Fruit fly (Drosophila melanogaster) whole organism, embryonic: Measurements from ENCODE around the gene Pka-C3.
A peak's percentile ranks its signal among the peaks of the same experiment; 100 is the strongest.

Experiments
- Aef1 ChIP-seq: fragments of 200-800 bp; sonication (Bioruptor generic); IDR thresholded peaks from 3 replicates; pipeline ENCODE4 v1.3.6; 2022; ENCODE audit warnings: missing biosample characterization, missing genetic modification characterization
- Atf6 ChIP-seq: fragments of 200-800 bp; sonication (Bioruptor generic); IDR thresholded peaks from 2 replicates; pipeline ENCODE4 v1.3.6; 2022; ENCODE audit warnings: missing biosample characterization, missing genetic modification characterization
- Bdp1 ChIP-seq: fragments of 200-800 bp; sonication (Bioruptor generic); optimal IDR thresholded peaks from 3 replicates; lab custom pipeline; 2016; ENCODE audit warnings: missing biosample characterization, missing genetic modification characterization
- CG10267 ChIP-seq: fragments of 200-800 bp; sonication (Bioruptor generic); optimal IDR thresholded peaks from 2 replicates; lab custom pipeline; 2018; ENCODE audit warnings: missing biosample characterization, mild to moderate bottlenecking, missing genetic modification characterization, moderate library complexity
- CG13296 ChIP-seq: fragments of 200-800 bp; sonication (Bioruptor generic); optimal IDR thresholded peaks from 3 replicates; lab custom pipeline; 2018; ENCODE audit warnings: missing biosample characterization, mild to moderate bottlenecking, missing genetic modification characterization
- CG13624 ChIP-seq: fragments of 200-800 bp; sonication (Bioruptor generic); optimal IDR thresholded peaks from 2 replicates; lab custom pipeline; 2016; ENCODE audit warnings: missing biosample characterization, missing genetic modification characterization
- CG15601 ChIP-seq: fragments of 200-800 bp; sonication (Bioruptor generic); optimal IDR thresholded peaks from 3 replicates; lab custom pipeline; 2019; ENCODE audit warnings: missing biosample characterization, mild to moderate bottlenecking, missing genetic modification characterization, moderate library complexity
- CG16779 ChIP-seq: fragments of 200-800 bp; sonication (Bioruptor generic); IDR thresholded peaks from 2 replicates; pipeline ENCODE4 v1.3.6; 2022; ENCODE audit warnings: missing biosample characterization, missing genetic modification characterization
- CG16863 ChIP-seq: fragments of 200-800 bp; sonication (Bioruptor generic); optimal IDR thresholded peaks from 3 replicates; lab custom pipeline; 2016; ENCODE audit warnings: missing biosample characterization, missing genetic modification characterization
- CG2120 ChIP-seq: fragments of 200-800 bp; sonication (Bioruptor generic); optimal IDR thresholded peaks from 3 replicates; lab custom pipeline; 2016; ENCODE audit warnings: missing biosample characterization, missing genetic modification characterization
- CG2129 ChIP-seq: fragments of 200-800 bp; sonication (Bioruptor generic); IDR thresholded peaks from 2 replicates; pipeline ENCODE4 v1.3.6; 2022; ENCODE audit warnings: missing biosample characterization, missing genetic modification characterization; ENCODE audit not compliant: partially characterized antibody
- CG31224 ChIP-seq: fragments of 200-800 bp; sonication (Bioruptor generic); IDR thresholded peaks from 2 replicates; pipeline ENCODE4 v1.3.6; 2022; ENCODE audit warnings: missing biosample characterization, missing genetic modification characterization
- CG31441 ChIP-seq: fragments of 200-800 bp; sonication (Bioruptor generic); IDR thresholded peaks from 2 replicates; pipeline ENCODE4 v1.3.6; 2022; ENCODE audit warnings: missing biosample characterization, missing genetic modification characterization
- CG34376 ChIP-seq: fragments of 200-800 bp; sonication (Bioruptor generic); optimal IDR thresholded peaks from 2 replicates; lab custom pipeline; 2018; ENCODE audit warnings: missing biosample characterization, mild to moderate bottlenecking, missing genetic modification characterization
- CG7372 ChIP-seq: fragments of 200-800 bp; sonication (Bioruptor generic); IDR thresholded peaks from 2 replicates; pipeline ENCODE4 v1.3.6; 2022; ENCODE audit warnings: missing biosample characterization, missing genetic modification characterization
- CG7786 ChIP-seq: fragments of 200-800 bp; sonication (Bioruptor generic); optimal IDR thresholded peaks from 2 replicates; lab custom pipeline; 2016; ENCODE audit warnings: missing biosample characterization, missing genetic modification characterization
- CG8944 ChIP-seq: fragments of 200-800 bp; sonication (Bioruptor generic); optimal IDR thresholded peaks from 3 replicates; lab custom pipeline; 2016; ENCODE audit warnings: missing biosample characterization, missing genetic modification characterization
- CG9609 ChIP-seq: fragments of 200-800 bp; sonication (Bioruptor generic); optimal IDR thresholded peaks from 3 replicates; lab custom pipeline; 2016; ENCODE audit warnings: missing biosample characterization, missing genetic modification characterization
- CHES-1-like ChIP-seq: fragments of 200-800 bp; sonication (Bioruptor generic); optimal IDR thresholded peaks from 2 replicates; lab custom pipeline; 2016; ENCODE audit warnings: missing biosample characterization, missing genetic modification characterization
- CrebB ChIP-seq: fragments of 200-800 bp; sonication (Bioruptor generic); optimal IDR thresholded peaks from 3 replicates; lab custom pipeline; 2018; ENCODE audit warnings: missing biosample characterization, mild to moderate bottlenecking, missing genetic modification characterization
- Ets65A ChIP-seq: fragments of 200-800 bp; sonication (Bioruptor generic); peaks from one replicate; lab custom pipeline; 2016; ENCODE audit warnings: missing biosample characterization, missing genetic modification characterization
- Fer1 ChIP-seq: fragments of 200-800 bp; sonication (Bioruptor generic); optimal IDR thresholded peaks from 2 replicates; lab custom pipeline; 2017; ENCODE audit warnings: missing biosample characterization, mild to moderate bottlenecking, missing genetic modification characterization
- Gug ChIP-seq: fragments of 200-800 bp; sonication (Bioruptor generic); IDR thresholded peaks from 4 replicates; pipeline ENCODE4 v1.3.6; 2022; ENCODE audit warnings: missing biosample characterization, missing genetic modification characterization
- HmgZ ChIP-seq: fragments of 200-800 bp; sonication (Bioruptor generic); optimal IDR thresholded peaks from 2 replicates; lab custom pipeline; 2018; ENCODE audit warnings: missing biosample characterization, mild to moderate bottlenecking, missing genetic modification characterization
- Hr3 ChIP-seq: fragments of 200-800 bp; sonication (Bioruptor generic); optimal IDR thresholded peaks from 3 replicates; lab custom pipeline; 2016; ENCODE audit warnings: missing biosample characterization, missing genetic modification characterization
- Med ChIP-seq: fragments of 200-800 bp; sonication (Bioruptor generic); peaks from one replicate; lab custom pipeline; 2016; ENCODE audit warnings: missing biosample characterization, missing genetic modification characterization, mild to moderate bottlenecking, inconsistent platforms, moderate library complexity
- Meics ChIP-seq: fragments of 200-800 bp; sonication (Bioruptor generic); optimal IDR thresholded peaks from 2 replicates; lab custom pipeline; 2017; ENCODE audit warnings: missing biosample characterization, mild to moderate bottlenecking, missing genetic modification characterization
- NC2β ChIP-seq: fragments of 200-800 bp; sonication (Bioruptor generic); optimal IDR thresholded peaks from 2 replicates; lab custom pipeline; 2016; ENCODE audit warnings: missing biosample characterization, missing genetic modification characterization
- Optix ChIP-seq: fragments of 200-800 bp; sonication (Bioruptor generic); IDR thresholded peaks from 3 replicates; pipeline ENCODE4 v1.3.6; 2022; ENCODE audit warnings: missing biosample characterization, missing genetic modification characterization
- Poxn ChIP-seq: fragments of 200-800 bp; sonication (Bioruptor generic); IDR thresholded peaks from 2 replicates; pipeline ENCODE4 v1.3.6; 2022; ENCODE audit warnings: missing biosample characterization, missing genetic modification characterization
- Scr ChIP-seq: fragments of 200-800 bp; sonication (Bioruptor generic); IDR thresholded peaks from 2 replicates; pipeline ENCODE4 v1.3.6; 2022; ENCODE audit warnings: missing biosample characterization, missing genetic modification characterization; ENCODE audit not compliant: partially characterized antibody
- Sry-δ ChIP-seq: fragments of 200-800 bp; sonication (Bioruptor generic); optimal IDR thresholded peaks from 2 replicates; lab custom pipeline; 2016; ENCODE audit warnings: missing biosample characterization, missing genetic modification characterization
- ac ChIP-seq: fragments of 200-800 bp; sonication (Bioruptor generic); optimal IDR thresholded peaks from 3 replicates; lab custom pipeline; 2017; ENCODE audit warnings: missing biosample characterization, mild to moderate bottlenecking, missing genetic modification characterization
- br ChIP-seq: fragments of >200 bp; optimal IDR thresholded peaks from 2 replicates; lab custom pipeline; 2017
- croc ChIP-seq: fragments of 200-800 bp; sonication (Bioruptor generic); conservative IDR thresholded peaks from 3 replicates; pipeline ENCODE4 v1.3.6; 2022; ENCODE audit warnings: missing biosample characterization, missing genetic modification characterization
- emc ChIP-seq: fragments of 200-800 bp; sonication (Bioruptor generic); optimal IDR thresholded peaks from 2 replicates; lab custom pipeline; 2016; ENCODE audit warnings: missing biosample characterization, missing genetic modification characterization
- hbn ChIP-seq: fragments of 200-800 bp; sonication (Bioruptor generic); IDR thresholded peaks from 2 replicates; pipeline ENCODE4 v1.3.6; 2022; ENCODE audit warnings: missing biosample characterization, missing genetic modification characterization; ENCODE audit not compliant: partially characterized antibody
- knrl ChIP-seq: fragments of 200-800 bp; sonication (Bioruptor generic); IDR thresholded peaks from 3 replicates; pipeline ENCODE4 v1.3.6; 2022; ENCODE audit warnings: missing biosample characterization, missing genetic modification characterization; ENCODE audit not compliant: partially characterized antibody
- mirr ChIP-seq: fragments of 200-800 bp; sonication (Bioruptor generic); optimal IDR thresholded peaks from 3 replicates; lab custom pipeline; 2018; ENCODE audit warnings: missing biosample characterization, mild to moderate bottlenecking, missing genetic modification characterization
- pros ChIP-seq: fragments of 200-800 bp; sonication (Bioruptor generic); optimal IDR thresholded peaks from 3 replicates; lab custom pipeline; 2019; ENCODE audit warnings: missing biosample characterization, mild to moderate bottlenecking, missing genetic modification characterization, moderate library complexity
- ro ChIP-seq: fragments of 200-800 bp; sonication (Bioruptor generic); IDR thresholded peaks from 2 replicates; pipeline ENCODE4 v1.3.6; 2022; ENCODE audit warnings: missing biosample characterization, missing genetic modification characterization
- run ChIP-seq: fragments of 200-800 bp; sonication (Bioruptor generic); optimal IDR thresholded peaks from 3 replicates; lab custom pipeline; 2018; ENCODE audit warnings: missing biosample characterization, mild to moderate bottlenecking, missing genetic modification characterization
- seq ChIP-seq: fragments of 200-800 bp; sonication (Bioruptor generic); IDR thresholded peaks from 2 replicates; pipeline ENCODE4 v1.3.6; 2022; ENCODE audit warnings: missing biosample characterization, missing genetic modification characterization
- sob ChIP-seq: fragments of 200-800 bp; sonication (Bioruptor generic); IDR thresholded peaks from 2 replicates; pipeline ENCODE4 v1.3.6; 2022; ENCODE audit warnings: missing biosample characterization, missing genetic modification characterization
- ssp ChIP-seq: fragments of 200-800 bp; sonication (Bioruptor generic); IDR thresholded peaks from 2 replicates; pipeline ENCODE4 v1.3.6; 2022; ENCODE audit warnings: missing biosample characterization, missing genetic modification characterization
- sug ChIP-seq: fragments of 200-800 bp; optimal IDR thresholded peaks from 2 replicates; lab custom pipeline; 2019; ENCODE audit warnings: missing biosample characterization, mild to moderate bottlenecking, missing genetic modification characterization, moderate library complexity
- tna ChIP-seq: fragments of 200-800 bp; sonication (Bioruptor generic); IDR thresholded peaks from 2 replicates; pipeline ENCODE4 v1.3.6; 2022; ENCODE audit warnings: missing biosample characterization, missing genetic modification characterization; ENCODE audit not compliant: partially characterized antibody
- trem ChIP-seq: fragments of 200-800 bp; optimal IDR thresholded peaks from 3 replicates; lab custom pipeline; 2019; ENCODE audit warnings: missing biosample characterization, mild to moderate bottlenecking, missing genetic modification characterization, moderate library complexity
- vfl ChIP-seq: fragments of 200-800 bp; sonication (Bioruptor generic); optimal IDR thresholded peaks from 2 replicates; lab custom pipeline; 2016; ENCODE audit warnings: missing biosample characterization, missing genetic modification characterization
- vvl ChIP-seq: fragments of 200-800 bp; sonication (Bioruptor generic); IDR thresholded peaks from 2 replicates; pipeline ENCODE4 v1.3.6; 2022; ENCODE audit warnings: missing biosample characterization, missing genetic modification characterization

Pka-C3 gene

dm6 chr3L:15976758-15977157, 22.2 kb upstream of the Pka-C3 start, which contains the start of gene CG17029 (continued):
- TF ChIP-seq Scr (peak; percentile 14; the same call in 1 of the 2 replicates), HmgZ (no peak), tna (GFP tag; lab: Robert Waterston, UW) (no peak), CG13624 (GFP tag; lab: Kevin White, UChicago) (no peak), CrebB (tag; lab: Kevin White, UChicago) (no peak), CG31224 (no peak), CG31441 (GFP tag; lab: Robert Waterston, UW) (0 out of 2 replicates have a peak, but pooled peaks have one; percentile 29), CG15601 (no peak), Bdp1 (GFP tag; lab: Kevin White, UChicago) (no peak), emc (GFP tag; lab: Kevin White, UChicago) (no peak), Aef1 (no peak), Fer1 (GFP tag; lab: Kevin White, UChicago) (peak; percentile 7), Atf6 (GFP tag; lab: Robert Waterston, UW) (no peak), Sry-δ (GFP tag; lab: Kevin White, UChicago) (no peak), Optix (GFP tag; lab: Robert Waterston, UW) (no peak)
- TF ChIP-seq, all 482 proteins: peak for 13

- TF ChIP-seq NC2β (GFP tag; lab: Kevin White, UChicago) (no peak), croc (GFP tag; lab: Robert Waterston, UW) (no peak), Meics (GFP tag; lab: Kevin White, UChicago) (no peak), Hr3 (GFP tag; lab: Kevin White, UChicago) (no peak), knrl (GFP tag; lab: Robert Waterston, UW) (no peak), seq (GFP tag; lab: Robert Waterston, UW) (no peak), ac (GFP tag; lab: Kevin White, UChicago) (no peak), CG34376 (GFP tag; lab: Kevin White, UChicago) (no peak), CHES-1-like (GFP tag; lab: Kevin White, UChicago) (no peak), Poxn (GFP tag; lab: Robert Waterston, UW) (no peak), CG10267 (tag; lab: Kevin White, UChicago) (no peak), CG9609 (no peak), CG13296 (GFP tag; lab: Kevin White, UChicago) (no peak), trem (tag; lab: Kevin White, UChicago) (no peak), CG31224 (no peak), hbn (GFP tag; lab: Robert Waterston, UW) (no peak), run (tag; lab: Kevin White, UChicago) (no peak), ro (no peak)
Measured at dm6 chr3L:15975068-15975467, 20.5 kb upstream of the Pka-C3 start, which contains the start of gene CG17026. Gene CG17026 (plus strand): TSS chr3L:15975368.

- no peak for TF ChIP-seq vfl (GFP tag; lab: Kevin White, UChicago)
- 0 out of 2 replicates have a peak, but pooled peaks have one; percentile 28 for TF ChIP-seq CG16779
- peak; percentile 90 for TF ChIP-seq Ets65A (GFP tag; lab: Kevin White, UChicago)
- TF ChIP-seq run (tag; lab: Kevin White, UChicago), result no peak
- TF ChIP-seq CG7372, result no peak
- TF ChIP-seq Med, result peak; percentile 12
Measured at dm6 chr3L:15974166-15974565, 19.6 kb upstream of the Pka-C3 start.

- TF ChIP-seq mirr, result peak; percentile 1
- peak; percentile 59 for TF ChIP-seq sug (tag; lab: Kevin White, UChicago)
- TF ChIP-seq br (lab: Kevin White, UChicago), result no peak
- no peak for TF ChIP-seq CG2129 (GFP tag; lab: Robert Waterston, UW)
- no peak for TF ChIP-seq vvl
- no peak for TF ChIP-seq Gug (GFP tag; lab: Robert Waterston, UW)
- TF ChIP-seq CG7786 (GFP tag; lab: Kevin White, UChicago), result no peak
- TF ChIP-seq sob (GFP tag; lab: Robert Waterston, UW), result no peak
- no peak for TF ChIP-seq CG16863 (GFP tag; lab: Kevin White, UChicago)
- no peak for TF ChIP-seq CG2120 (GFP tag; lab: Kevin White, UChicago)
- TF ChIP-seq CG8944, result no peak
- peak; percentile 23 for TF ChIP-seq pros (GFP tag; lab: Kevin White, UChicago)
- no peak for TF ChIP-seq ssp (GFP tag; lab: Robert Waterston, UW)
- peak; percentile 51 for TF ChIP-seq CG34376 (GFP tag; lab: Kevin White, UChicago)
Measured at dm6 chr3L:15968686-15969085, 14.1 kb upstream of the Pka-C3 start.
